Fruit fly (Drosophila melanogaster) whole organism, adult: ENCODE results near the gene Mcm2.

Experiments
- CG11617 ChIP-seq: fragments of 200-800 bp; sonication (Bioruptor generic); optimal IDR thresholded peaks from 2 replicates; lab custom pipeline; 2017; ENCODE audit warnings: mild to moderate bottlenecking, missing biosample characterization, missing genetic modification reagents, missing genetic modification characterization
- CG12768 ChIP-seq: fragments of 200-800 bp; sonication (Bioruptor generic); optimal IDR thresholded peaks from 2 replicates; lab custom pipeline; 2017; ENCODE audit warnings: missing biosample characterization, missing genetic modification characterization, mild to moderate bottlenecking, moderate library complexity, missing genetic modification reagents
- CG14711 ChIP-seq: fragments of 200-800 bp; sonication (Bioruptor generic); optimal IDR thresholded peaks from 2 replicates; lab custom pipeline; 2018; ENCODE audit warnings: missing biosample characterization, mild to moderate bottlenecking, missing genetic modification characterization, moderate library complexity
- CG1620 ChIP-seq: fragments of 200-800 bp; sonication (Bioruptor generic); optimal IDR thresholded peaks from 2 replicates; lab custom pipeline; 2016; ENCODE audit warnings: missing biosample characterization, missing genetic modification characterization
- CG33017 ChIP-seq: fragments of 200-800 bp; sonication (Bioruptor generic); optimal IDR thresholded peaks from 2 replicates; lab custom pipeline; 2018; ENCODE audit warnings: missing biosample characterization, mild to moderate bottlenecking, missing genetic modification characterization, moderate library complexity
- CG5204 ChIP-seq: fragments of 200-800 bp; sonication (Bioruptor generic); optimal IDR thresholded peaks from 2 replicates; lab custom pipeline; 2016; ENCODE audit warnings: missing biosample characterization, missing genetic modification characterization
- CG7045 ChIP-seq: fragments of 200-800 bp; sonication (Bioruptor generic); optimal IDR thresholded peaks from 2 replicates; lab custom pipeline; 2017; ENCODE audit warnings: missing biosample characterization, mild to moderate bottlenecking, missing genetic modification characterization
- CG7101 ChIP-seq: fragments of 200-800 bp; sonication (Bioruptor generic); optimal IDR thresholded peaks from 2 replicates; lab custom pipeline; 2018; ENCODE audit warnings: missing biosample characterization, mild to moderate bottlenecking, missing genetic modification characterization, moderate library complexity
- Clk ChIP-seq: fragments of 200-800 bp; sonication (Bioruptor generic); optimal IDR thresholded peaks from 2 replicates; lab custom pipeline; 2017; ENCODE audit warnings: missing biosample characterization, missing genetic modification characterization
- Crg-1 ChIP-seq: fragments of 200-800 bp; sonication (Bioruptor generic); optimal IDR thresholded peaks from 2 replicates; lab custom pipeline; 2016; ENCODE audit warnings: missing biosample characterization, missing genetic modification characterization
- Hr96 ChIP-seq: fragments of 200-800 bp; sonication (Bioruptor generic); optimal IDR thresholded peaks from 2 replicates; lab custom pipeline; 2016; ENCODE audit warnings: missing biosample characterization, missing genetic modification characterization
- Mnt ChIP-seq: fragments of 200-800 bp; sonication (Bioruptor generic); optimal IDR thresholded peaks from 2 replicates; lab custom pipeline; 2016; ENCODE audit warnings: missing biosample characterization, mild to moderate bottlenecking, missing genetic modification characterization
- bab1 ChIP-seq: fragments of 200-800 bp; sonication (Bioruptor generic); optimal IDR thresholded peaks from 3 replicates; lab custom pipeline; 2019; ENCODE audit warnings: missing biosample characterization, mild to moderate bottlenecking, missing genetic modification characterization, moderate library complexity
- cic ChIP-seq: fragments of 200-800 bp; sonication (Bioruptor generic); optimal IDR thresholded peaks from 2 replicates; lab custom pipeline; 2017; ENCODE audit warnings: missing biosample characterization, mild to moderate bottlenecking, missing genetic modification characterization, moderate library complexity
- cnc ChIP-seq, 2 experiments: fragments of >200 bp; optimal IDR thresholded peaks; 2 replicates each; lab custom pipeline; 2017
- kay ChIP-seq: fragments of 200-800 bp; sonication (Bioruptor generic); peaks from one replicate; lab custom pipeline; 2016; ENCODE audit warnings: missing biosample characterization, missing genetic modification characterization, borderline replicate concordance
- ovo ChIP-seq: fragments of 200-800 bp; sonication (Bioruptor generic); optimal IDR thresholded peaks from 2 replicates; lab custom pipeline; 2016; ENCODE audit warnings: missing biosample characterization, missing genetic modification characterization
- pad ChIP-seq: fragments of 200-800 bp; sonication (Bioruptor generic); optimal IDR thresholded peaks from 3 replicates; lab custom pipeline; 2017; ENCODE audit warnings: missing biosample characterization, missing genetic modification characterization, mild to moderate bottlenecking, moderate library complexity, missing genetic modification reagents
- tj ChIP-seq: fragments of 200-800 bp; sonication (Bioruptor generic); optimal IDR thresholded peaks from 3 replicates; lab custom pipeline; 2017; ENCODE audit warnings: missing biosample characterization, mild to moderate bottlenecking, missing genetic modification characterization, moderate library complexity
- toe ChIP-seq: fragments of 200-800 bp; sonication (Bioruptor generic); optimal IDR thresholded peaks from 2 replicates; lab custom pipeline; 2016; ENCODE audit warnings: missing biosample characterization, missing genetic modification characterization

The Mcm2 gene

dm6 chr3R:8272573-8273165 is 7.9 kb downstream of the Mcm2 start:
- no peak for TF ChIP-seq CG33017 (tag; lab: Kevin White, UChicago)
- TF ChIP-seq bab1 (GFP tag; lab: Kevin White, UChicago) = no peak
- no peak for TF ChIP-seq kay (GFP tag; lab: Kevin White, UChicago)
- TF ChIP-seq CG5204 (GFP tag; lab: Kevin White, UChicago) = no peak
- no peak for TF ChIP-seq Mnt
- TF ChIP-seq tj = no peak
- TF ChIP-seq CG14711 (tag; lab: Kevin White, UChicago) = no peak
- no peak for TF ChIP-seq Clk (GFP tag; lab: Kevin White, UChicago)
- no peak for TF ChIP-seq pad (GFP tag; lab: Kevin White, UChicago)
- TF ChIP-seq Crg-1 (GFP tag; lab: Kevin White, UChicago) = no peak

DNA sequence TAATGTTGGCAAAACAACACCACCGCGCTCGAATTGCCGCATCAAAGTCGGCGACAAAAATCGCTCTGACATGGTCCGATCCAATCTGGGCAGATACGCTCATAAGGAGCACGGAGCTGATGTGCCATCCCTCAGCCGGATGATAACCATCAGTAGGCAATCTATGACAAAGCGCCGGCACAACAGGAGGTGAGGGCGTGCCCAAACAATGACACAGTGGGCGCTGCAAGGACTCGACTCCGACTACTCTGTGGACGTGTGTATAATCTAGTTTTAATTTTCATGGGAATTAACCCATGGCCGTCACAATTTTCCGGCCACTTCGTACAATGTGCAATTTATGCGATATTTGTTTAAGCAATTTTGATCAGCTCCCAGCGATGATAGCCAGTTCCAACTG is 10.3 kb downstream of the Mcm2 start:
- TF ChIP-seq CG5204 (GFP tag; lab: Kevin White, UChicago) = no peak
- TF ChIP-seq Clk (GFP tag; lab: Kevin White, UChicago) = no peak
- TF ChIP-seq CG7045 (GFP tag; lab: Kevin White, UChicago) = no peak
- no peak for TF ChIP-seq Mnt
- no peak for TF ChIP-seq CG14711 (tag; lab: Kevin White, UChicago)
- TF ChIP-seq tj = no peak
- no peak for TF ChIP-seq toe (GFP tag; lab: Kevin White, UChicago)
- no peak for TF ChIP-seq CG12768 (GFP tag; lab: Kevin White, UChicago)
- TF ChIP-seq Crg-1 (GFP tag; lab: Kevin White, UChicago) = no peak
- no peak for TF ChIP-seq kay (GFP tag; lab: Kevin White, UChicago)
- no peak for TF ChIP-seq Hr96 (GFP tag; lab: Kevin White, UChicago)
- no peak for TF ChIP-seq bab1 (GFP tag; lab: Kevin White, UChicago)
- no peak for TF ChIP-seq ovo (GFP tag; lab: Kevin White, UChicago)
- no peak for TF ChIP-seq CG11617
- TF ChIP-seq CG33017 (tag; lab: Kevin White, UChicago) = no peak
- TF ChIP-seq cic (GFP tag; lab: Kevin White, UChicago) = no peak
- TF ChIP-seq CG1620 (GFP tag; lab: Kevin White, UChicago) = no peak

DNA sequence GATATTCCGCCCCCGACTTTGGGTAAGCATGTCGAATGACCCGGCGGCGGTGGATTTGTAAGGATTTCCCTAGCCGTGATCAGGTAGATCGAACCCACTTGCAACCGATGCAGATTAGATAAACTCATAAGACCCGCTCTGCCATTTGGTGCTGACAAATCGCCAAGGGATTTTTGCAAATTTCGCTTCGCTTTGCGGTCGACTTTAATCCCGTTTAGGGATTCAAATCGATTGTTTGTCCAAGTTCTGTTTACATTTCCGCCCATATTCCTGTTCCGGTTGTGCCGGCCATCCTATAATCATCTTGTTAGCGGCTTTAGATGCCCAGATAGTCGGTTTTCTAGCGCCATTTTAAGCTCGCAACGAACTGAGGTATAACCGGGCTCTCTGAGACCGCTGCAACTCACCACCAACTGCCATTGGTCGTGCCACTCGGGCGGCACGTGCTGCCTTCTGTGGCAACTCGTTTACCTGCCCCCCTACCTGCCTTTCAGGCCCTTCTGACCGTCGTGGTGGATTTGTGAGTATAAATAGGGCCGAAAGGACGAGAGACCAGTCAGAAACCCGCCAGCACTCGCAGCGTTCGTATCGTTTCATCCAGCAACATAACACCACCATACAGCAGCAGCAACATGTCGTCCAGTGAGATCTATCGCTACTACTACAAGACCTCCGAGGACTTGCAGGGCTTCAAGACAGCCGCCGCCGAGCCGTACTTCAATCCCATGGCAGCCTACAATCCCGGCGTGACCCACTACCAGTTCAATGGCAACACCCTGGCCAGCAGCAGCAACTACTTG is 12.9 kb downstream of the Mcm2 start, which contains the start of gene ato:
TSS of gene ato (plus strand) at position 559 of the 800 bp plus-strand sequence.
- TF ChIP-seq CG5204 (GFP tag; lab: Kevin White, UChicago) (no peak), CG14711 (tag; lab: Kevin White, UChicago) (no peak), cic (GFP tag; lab: Kevin White, UChicago) (no peak), Crg-1 (GFP tag; lab: Kevin White, UChicago) (no peak), CG7045 (GFP tag; lab: Kevin White, UChicago) (no peak), ovo (GFP tag; lab: Kevin White, UChicago) (no peak), cnc (optimal IDR thresholded peaks at IDR 0.05; lab: Kevin White, UChicago) (no peak), CG1620 (GFP tag; lab: Kevin White, UChicago) (no peak), kay (GFP tag; lab: Kevin White, UChicago) (no peak), Mnt (no peak), CG11617 (no peak), CG12768 (GFP tag; lab: Kevin White, UChicago) (no peak), Clk (GFP tag; lab: Kevin White, UChicago) (no peak), toe (GFP tag; lab: Kevin White, UChicago) (no peak), pad (GFP tag; lab: Kevin White, UChicago) (no peak)

DNA sequence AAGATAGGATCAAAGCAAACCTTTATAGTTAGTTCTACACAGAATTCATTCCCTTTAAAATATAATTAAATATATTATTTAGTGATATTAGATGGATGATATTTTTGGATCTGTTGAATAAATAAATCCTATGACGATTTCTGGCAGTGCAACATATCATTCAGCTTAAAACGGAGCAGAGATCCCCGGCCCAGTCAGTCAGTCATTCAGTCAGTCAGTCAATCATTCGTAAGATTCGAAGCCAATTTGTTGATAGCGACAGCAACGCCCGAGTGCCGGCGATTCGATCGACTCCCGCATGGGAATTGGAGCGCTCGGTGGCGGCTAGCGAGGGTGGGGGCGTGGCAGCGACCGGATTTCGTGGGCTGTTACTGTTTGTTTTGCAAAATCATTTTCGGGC is 15.2 kb downstream of the Mcm2 start:
- TF ChIP-seq cic (GFP tag; lab: Kevin White, UChicago) (no peak), cnc (optimal IDR thresholded peaks at IDR 0.05; lab: Kevin White, UChicago) (no peak), tj (no peak), CG1620 (GFP tag; lab: Kevin White, UChicago) (no peak), CG12768 (GFP tag; lab: Kevin White, UChicago) (no peak), CG7101 (tag; lab: Kevin White, UChicago) (no peak), ovo (GFP tag; lab: Kevin White, UChicago) (no peak), toe (GFP tag; lab: Kevin White, UChicago) (no peak), kay (GFP tag; lab: Kevin White, UChicago) (no peak), bab1 (GFP tag; lab: Kevin White, UChicago) (no peak), CG5204 (GFP tag; lab: Kevin White, UChicago) (no peak), CG11617 (no peak)

DNA sequence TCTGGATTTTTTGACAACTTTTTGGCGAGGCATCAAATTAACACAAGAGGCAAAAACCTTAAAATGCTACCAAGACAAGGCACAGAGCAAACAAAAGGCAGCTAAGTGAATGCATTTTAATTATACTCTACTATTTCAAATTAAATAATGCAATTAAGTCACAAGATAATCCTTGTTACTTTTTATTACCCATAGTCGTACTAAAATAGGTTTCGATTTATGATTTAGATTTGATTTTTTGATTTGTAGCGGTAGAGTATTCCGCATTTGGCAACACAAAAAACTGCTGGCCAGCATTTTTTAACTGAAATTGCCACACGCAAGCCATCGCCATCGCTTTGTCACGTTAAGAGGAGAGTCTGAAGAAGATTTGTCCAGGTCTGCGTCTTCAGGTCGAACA is 18.0 kb downstream of the Mcm2 start:
- TF ChIP-seq CG33017 (tag; lab: Kevin White, UChicago) = no peak
- TF ChIP-seq CG12768 (GFP tag; lab: Kevin White, UChicago) = no peak
- no peak for TF ChIP-seq pad (GFP tag; lab: Kevin White, UChicago)

- TF ChIP-seq CG5204 (GFP tag; lab: Kevin White, UChicago) (no peak), Mnt (no peak), CG1620 (GFP tag; lab: Kevin White, UChicago) (no peak), Crg-1 (GFP tag; lab: Kevin White, UChicago) (no peak), toe (GFP tag; lab: Kevin White, UChicago) (no peak), CG11617 (no peak), pad (GFP tag; lab: Kevin White, UChicago) (no peak), CG14711 (tag; lab: Kevin White, UChicago) (no peak), Hr96 (GFP tag; lab: Kevin White, UChicago) (no peak), tj (no peak), ovo (GFP tag; lab: Kevin White, UChicago) (no peak), bab1 (GFP tag; lab: Kevin White, UChicago) (no peak), Clk (GFP tag; lab: Kevin White, UChicago) (no peak), cic (GFP tag; lab: Kevin White, UChicago) (no peak)
Observed at dm6 chr3R:8284234-8284633, 19.5 kb downstream of the Mcm2 start.
